Fruit fly (Drosophila melanogaster) Kc167 (cell line): ENCODE data around the gene Ac76E.

Experiments
- Myc ChIP-seq: fragments of >200 bp; optimal IDR thresholded peaks from 2 replicates; lab custom pipeline; 2017; ENCODE audit warnings: missing external identifiers
- insv ChIP-seq: fragments of >200 bp; optimal IDR thresholded peaks from 3 replicates; lab custom pipeline; 2018; ENCODE audit warnings: missing external identifiers

- TF ChIP-seq insv (lab: Kevin White, UChicago) = no peak
- no peak for TF ChIP-seq Myc
These were observed 52.7 kb downstream of the Ac76E start, which contains the start of the genes CG7646 and Nca for dm6 chr3L:19991714-19992231.
